Fruit fly (Drosophila melanogaster) whole organism, adult: ENCODE data around the gene IPIP.

ENCODE experiments used
- CG11617 ChIP-seq: fragments of 200-800 bp; sonication (Bioruptor generic); optimal IDR thresholded peaks from 2 replicates; lab custom pipeline; 2017; ENCODE audit warnings: mild to moderate bottlenecking, missing biosample characterization, missing genetic modification reagents, missing genetic modification characterization
- CG12768 ChIP-seq: fragments of 200-800 bp; sonication (Bioruptor generic); optimal IDR thresholded peaks from 2 replicates; lab custom pipeline; 2017; ENCODE audit warnings: missing biosample characterization, missing genetic modification characterization, mild to moderate bottlenecking, moderate library complexity, missing genetic modification reagents
- CG14711 ChIP-seq: fragments of 200-800 bp; sonication (Bioruptor generic); optimal IDR thresholded peaks from 2 replicates; lab custom pipeline; 2018; ENCODE audit warnings: missing biosample characterization, mild to moderate bottlenecking, missing genetic modification characterization, moderate library complexity
- CG1620 ChIP-seq: fragments of 200-800 bp; sonication (Bioruptor generic); optimal IDR thresholded peaks from 2 replicates; lab custom pipeline; 2016; ENCODE audit warnings: missing biosample characterization, missing genetic modification characterization
- CG33017 ChIP-seq: fragments of 200-800 bp; sonication (Bioruptor generic); optimal IDR thresholded peaks from 2 replicates; lab custom pipeline; 2018; ENCODE audit warnings: missing biosample characterization, mild to moderate bottlenecking, missing genetic modification characterization, moderate library complexity
- CG5204 ChIP-seq: fragments of 200-800 bp; sonication (Bioruptor generic); optimal IDR thresholded peaks from 2 replicates; lab custom pipeline; 2016; ENCODE audit warnings: missing biosample characterization, missing genetic modification characterization
- CG7045 ChIP-seq: fragments of 200-800 bp; sonication (Bioruptor generic); optimal IDR thresholded peaks from 2 replicates; lab custom pipeline; 2017; ENCODE audit warnings: missing biosample characterization, mild to moderate bottlenecking, missing genetic modification characterization
- CG7101 ChIP-seq: fragments of 200-800 bp; sonication (Bioruptor generic); optimal IDR thresholded peaks from 2 replicates; lab custom pipeline; 2018; ENCODE audit warnings: missing biosample characterization, mild to moderate bottlenecking, missing genetic modification characterization, moderate library complexity
- Clk ChIP-seq: fragments of 200-800 bp; sonication (Bioruptor generic); optimal IDR thresholded peaks from 2 replicates; lab custom pipeline; 2017; ENCODE audit warnings: missing biosample characterization, missing genetic modification characterization
- Crg-1 ChIP-seq: fragments of 200-800 bp; sonication (Bioruptor generic); optimal IDR thresholded peaks from 2 replicates; lab custom pipeline; 2016; ENCODE audit warnings: missing biosample characterization, missing genetic modification characterization
- Hr96 ChIP-seq: fragments of 200-800 bp; sonication (Bioruptor generic); optimal IDR thresholded peaks from 2 replicates; lab custom pipeline; 2016; ENCODE audit warnings: missing biosample characterization, missing genetic modification characterization
- Mnt ChIP-seq: fragments of 200-800 bp; sonication (Bioruptor generic); optimal IDR thresholded peaks from 2 replicates; lab custom pipeline; 2016; ENCODE audit warnings: missing biosample characterization, mild to moderate bottlenecking, missing genetic modification characterization
- bab1 ChIP-seq: fragments of 200-800 bp; sonication (Bioruptor generic); optimal IDR thresholded peaks from 3 replicates; lab custom pipeline; 2019; ENCODE audit warnings: missing biosample characterization, mild to moderate bottlenecking, missing genetic modification characterization, moderate library complexity
- cic ChIP-seq: fragments of 200-800 bp; sonication (Bioruptor generic); optimal IDR thresholded peaks from 2 replicates; lab custom pipeline; 2017; ENCODE audit warnings: missing biosample characterization, mild to moderate bottlenecking, missing genetic modification characterization, moderate library complexity
- cnc ChIP-seq, 2 experiments: fragments of >200 bp; optimal IDR thresholded peaks; 2 replicates each; lab custom pipeline; 2017
- kay ChIP-seq: fragments of 200-800 bp; sonication (Bioruptor generic); peaks from one replicate; lab custom pipeline; 2016; ENCODE audit warnings: missing biosample characterization, missing genetic modification characterization, borderline replicate concordance
- ovo ChIP-seq: fragments of 200-800 bp; sonication (Bioruptor generic); optimal IDR thresholded peaks from 2 replicates; lab custom pipeline; 2016; ENCODE audit warnings: missing biosample characterization, missing genetic modification characterization
- pad ChIP-seq: fragments of 200-800 bp; sonication (Bioruptor generic); optimal IDR thresholded peaks from 3 replicates; lab custom pipeline; 2017; ENCODE audit warnings: missing biosample characterization, missing genetic modification characterization, mild to moderate bottlenecking, moderate library complexity, missing genetic modification reagents
- tj ChIP-seq: fragments of 200-800 bp; sonication (Bioruptor generic); optimal IDR thresholded peaks from 3 replicates; lab custom pipeline; 2017; ENCODE audit warnings: missing biosample characterization, mild to moderate bottlenecking, missing genetic modification characterization, moderate library complexity
- toe ChIP-seq: fragments of 200-800 bp; sonication (Bioruptor generic); optimal IDR thresholded peaks from 2 replicates; lab custom pipeline; 2016; ENCODE audit warnings: missing biosample characterization, missing genetic modification characterization

Gene IPIP

dm6 chr2L:6024345-6024907 is 23.4 kb upstream of the IPIP start, which contains the start of gene CG9107:
TSS of gene CG9107 (minus strand) at chr2L:6024539.
- TF ChIP-seq Mnt (GFP tag; lab: Kevin White, UChicago) (peak; percentile 54), ovo (GFP tag; lab: Kevin White, UChicago) (no peak)

DNA sequence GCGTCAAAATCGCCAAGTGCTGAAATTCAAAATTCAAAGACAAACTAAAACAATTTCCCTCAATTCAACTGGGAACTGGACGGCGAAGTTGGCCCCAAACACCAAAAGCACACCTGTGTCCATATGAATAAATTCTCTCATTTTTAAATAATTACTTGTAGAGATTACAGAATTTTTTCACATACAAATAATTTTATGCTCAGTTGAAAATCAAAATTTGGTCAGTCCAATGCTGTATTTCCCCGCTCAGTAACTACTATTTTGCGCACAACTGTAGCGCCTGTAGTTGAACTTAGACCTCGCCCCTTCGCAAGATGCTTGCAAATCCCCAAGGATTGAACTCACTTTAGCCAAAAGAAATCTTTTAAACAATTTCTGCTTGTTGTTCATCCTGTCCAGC is 19.1 kb upstream of the IPIP start:
- no peak for TF ChIP-seq CG14711 (tag; lab: Kevin White, UChicago)
- no peak for TF ChIP-seq cnc (optimal IDR thresholded peaks at IDR 0.05; lab: Kevin White, UChicago)
- TF ChIP-seq CG12768, result no peak
- no peak for TF ChIP-seq Mnt (GFP tag; lab: Kevin White, UChicago)
- no peak for TF ChIP-seq CG11617 (GFP tag; lab: Kevin White, UChicago)
- TF ChIP-seq kay (GFP tag; lab: Kevin White, UChicago), result no peak
- no peak for TF ChIP-seq CG1620
- TF ChIP-seq CG33017 (tag; lab: Kevin White, UChicago), result no peak
- no peak for TF ChIP-seq bab1 (GFP tag; lab: Kevin White, UChicago)
- no peak for TF ChIP-seq Crg-1
- TF ChIP-seq CG7045 (GFP tag; lab: Kevin White, UChicago), result no peak
- TF ChIP-seq CG7101 (tag; lab: Kevin White, UChicago), result no peak
- no peak for TF ChIP-seq tj (GFP tag; lab: Kevin White, UChicago)
- no peak for TF ChIP-seq CG5204
- no peak for TF ChIP-seq Clk
- no peak for TF ChIP-seq Hr96
- no peak for TF ChIP-seq cic (GFP tag; lab: Kevin White, UChicago)
- TF ChIP-seq ovo (GFP tag; lab: Kevin White, UChicago), result no peak
- TF ChIP-seq pad, result no peak

- TF ChIP-seq cic (GFP tag; lab: Kevin White, UChicago), result no peak
- TF ChIP-seq cnc (optimal IDR thresholded peaks at IDR 0.05; lab: Kevin White, UChicago), result no peak
- no peak for TF ChIP-seq CG11617 (GFP tag; lab: Kevin White, UChicago)
- TF ChIP-seq bab1 (GFP tag; lab: Kevin White, UChicago), result no peak
- TF ChIP-seq Hr96, result no peak
- no peak for TF ChIP-seq CG7045 (GFP tag; lab: Kevin White, UChicago)
- TF ChIP-seq pad, result no peak
- TF ChIP-seq Mnt (GFP tag; lab: Kevin White, UChicago), result no peak
- no peak for TF ChIP-seq Clk
- no peak for TF ChIP-seq CG5204
- no peak for TF ChIP-seq CG12768
- no peak for TF ChIP-seq ovo (GFP tag; lab: Kevin White, UChicago)
- TF ChIP-seq tj (GFP tag; lab: Kevin White, UChicago), result no peak
Observed at dm6 chr2L:6031838-6032237, 16.0 kb upstream of the IPIP start.

- TF ChIP-seq CG7045 (GFP tag; lab: Kevin White, UChicago) (no peak), cnc (optimal IDR thresholded peaks at IDR 0.05; lab: Kevin White, UChicago) (no peak), ovo (GFP tag; lab: Kevin White, UChicago) (no peak), CG14711 (tag; lab: Kevin White, UChicago) (no peak), bab1 (GFP tag; lab: Kevin White, UChicago) (no peak), toe (GFP tag; lab: Kevin White, UChicago) (no peak), CG12768 (no peak), kay (GFP tag; lab: Kevin White, UChicago) (no peak), CG11617 (GFP tag; lab: Kevin White, UChicago) (no peak), CG1620 (no peak), pad (no peak), CG7101 (tag; lab: Kevin White, UChicago) (no peak), Crg-1 (no peak)
Observed at dm6 chr2L:6034344-6034743, 13.5 kb upstream of the IPIP start, which contains the start of gene CG9109. TSS of gene CG9109 (minus strand) at chr2L:6034423.

- TF ChIP-seq cic (GFP tag; lab: Kevin White, UChicago) (no peak), CG5204 (no peak), CG7045 (GFP tag; lab: Kevin White, UChicago) (no peak), Mnt (GFP tag; lab: Kevin White, UChicago) (no peak), CG7101 (tag; lab: Kevin White, UChicago) (no peak), Crg-1 (no peak), cnc (optimal IDR thresholded peaks at IDR 0.05; lab: Kevin White, UChicago) (no peak), CG14711 (tag; lab: Kevin White, UChicago) (no peak), ovo (GFP tag; lab: Kevin White, UChicago) (no peak), CG33017 (tag; lab: Kevin White, UChicago) (no peak), Clk (no peak), CG12768 (no peak), bab1 (GFP tag; lab: Kevin White, UChicago) (no peak)
Observed at dm6 chr2L:6035155-6035554, 12.6 kb upstream of the IPIP start.

DNA sequence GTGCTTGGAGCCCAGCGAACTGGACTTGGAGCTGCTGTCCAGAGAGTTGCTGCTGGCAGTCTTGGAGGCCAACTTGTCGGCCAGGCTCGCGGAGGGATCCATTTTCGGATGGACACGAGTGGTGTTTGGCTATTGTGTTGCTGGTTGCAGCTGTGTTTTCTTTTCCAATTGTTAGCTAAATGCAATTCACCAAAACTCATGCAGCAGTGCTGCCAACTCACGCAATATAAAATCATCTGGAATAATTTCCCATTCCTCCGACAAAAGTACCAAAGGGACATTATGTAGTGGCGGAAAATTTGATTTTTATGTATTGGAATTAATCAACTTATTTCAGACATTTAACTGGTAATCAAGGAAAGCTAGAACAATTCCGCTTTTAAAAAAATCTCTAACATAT is 11.1 kb upstream of the IPIP start, which contains the start of gene mtm:
Gene mtm (minus strand): TSS at position 306 of the 400 bp plus-strand sequence.
- peak; percentile 56 for TF ChIP-seq bab1 (GFP tag; lab: Kevin White, UChicago)
- TF ChIP-seq Hr96, result no peak
- peak; percentile 39 for TF ChIP-seq tj (GFP tag; lab: Kevin White, UChicago)

DNA sequence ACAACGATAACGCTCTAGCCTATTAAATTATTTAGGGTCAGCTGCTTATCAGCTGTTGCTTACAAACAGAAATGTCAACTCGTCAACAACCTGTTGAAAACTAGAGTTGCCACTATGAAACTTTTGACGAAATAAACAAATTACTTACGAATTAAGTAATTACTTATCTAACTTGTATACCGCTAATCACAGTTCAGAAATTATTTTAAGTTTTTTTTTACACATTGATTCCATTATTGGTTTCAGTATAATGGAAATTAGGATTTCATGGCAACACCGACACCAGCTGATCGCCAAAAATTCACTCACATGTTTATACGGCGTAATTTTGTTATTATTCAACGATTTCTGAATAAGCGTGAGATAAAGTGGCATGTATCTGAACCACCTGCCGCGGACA is 10.0 kb upstream of the IPIP start, which contains the start of the genes CG9117 and CG31643:
Gene CG9117 (minus strand): TSS at position 73 of the 400 bp plus-strand sequence.
Gene CG31643 (plus strand): TSS at position 288 of the 400 bp plus-strand sequence.
- TF ChIP-seq CG5204, result peak; percentile 49
- peak; percentile 79 for TF ChIP-seq CG7101 (tag; lab: Kevin White, UChicago)
- TF ChIP-seq toe (GFP tag; lab: Kevin White, UChicago), result no peak
- TF ChIP-seq kay (GFP tag; lab: Kevin White, UChicago), result no peak
- peak; percentile 36 for TF ChIP-seq cic (GFP tag; lab: Kevin White, UChicago)
- no peak for TF ChIP-seq CG1620
- peak; percentile 66 for TF ChIP-seq CG12768
- peak; percentile 90 for TF ChIP-seq bab1 (GFP tag; lab: Kevin White, UChicago)
- TF ChIP-seq Mnt (GFP tag; lab: Kevin White, UChicago), result peak; percentile 78
- TF ChIP-seq CG11617 (GFP tag; lab: Kevin White, UChicago), result peak; percentile 81
- TF ChIP-seq CG14711 (tag; lab: Kevin White, UChicago), result peak; percentile 100
- no peak for TF ChIP-seq Clk
- peak; percentile 66 for TF ChIP-seq Crg-1
- peak; percentile 35 for TF ChIP-seq pad
- TF ChIP-seq tj (GFP tag; lab: Kevin White, UChicago), result peak; percentile 73
- peak; percentile 62 for TF ChIP-seq CG33017 (tag; lab: Kevin White, UChicago)
- peak in 1 of 2 experiments; percentile 17 for TF ChIP-seq cnc (optimal IDR thresholded peaks at IDR 0.05; lab: Kevin White, UChicago)
- peak; percentile 14 for TF ChIP-seq ovo (GFP tag; lab: Kevin White, UChicago)
- peak; percentile 40 for TF ChIP-seq CG7045 (GFP tag; lab: Kevin White, UChicago)
- peak; percentile 47 for TF ChIP-seq Hr96
